Worm (Caenorhabditis elegans): ENCODE results near the gene snt-7.

snt-7 gene

DNA sequence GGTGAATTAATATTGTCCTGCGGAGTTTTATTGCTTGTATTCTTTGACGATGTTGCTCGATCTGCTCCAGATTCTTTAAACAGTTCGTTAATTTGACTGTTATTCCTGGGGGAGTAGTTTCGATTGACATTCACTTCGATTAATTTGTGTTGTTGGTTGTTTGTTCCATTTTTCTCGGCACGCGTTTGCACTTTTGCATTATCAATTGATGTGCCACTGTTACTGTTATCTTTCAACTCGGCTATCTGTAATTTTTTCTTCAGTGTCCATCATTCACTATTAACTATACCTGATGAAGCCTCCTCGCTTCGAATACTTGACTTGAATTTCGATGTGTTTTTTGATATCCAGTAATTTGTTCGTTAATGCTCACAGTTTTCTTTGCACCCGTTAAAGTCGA lies 30.2 kb upstream of the snt-7 start:
- TF ChIP-seq tbx-37 (GFP tag; conservative IDR thresholded peaks at IDR 0.05), result no peak
- no peak for TF ChIP-seq flt-1 (GFP tag; IDR thresholded peaks at IDR 0.05)
- no peak for TF ChIP-seq sea-1 (GFP tag; conservative IDR thresholded peaks at IDR 0.05)
- no peak for TF ChIP-seq ceh-36 (tag; optimal IDR thresholded peaks at IDR 0.05)
- TF ChIP-seq ceh-13 (GFP tag; optimal IDR thresholded peaks at IDR 0.05), result no peak
- TF ChIP-seq B0310.2 (tag; optimal IDR thresholded peaks at IDR 0.05), result no peak
- TF ChIP-seq hmbx-1 (tag; optimal IDR thresholded peaks at IDR 0.05), result no peak
- TF ChIP-seq ets-7 (tag; optimal IDR thresholded peaks at IDR 0.05), result no peak
- TF ChIP-seq tra-4 (tag; optimal IDR thresholded peaks at IDR 0.05), result no peak
- no peak for TF ChIP-seq hnd-1 (tag; optimal IDR thresholded peaks at IDR 0.05)
- no peak for TF ChIP-seq scrt-1 (GFP tag; IDR thresholded peaks at IDR 0.05)
- no peak for TF ChIP-seq tbx-11 (GFP tag; IDR thresholded peaks at IDR 0.05)
- TF ChIP-seq pes-1 (GFP tag; IDR thresholded peaks at IDR 0.05), result no peak
- no peak for TF ChIP-seq ama-1 (optimal IDR thresholded peaks at IDR 0.05)
- no peak for TF ChIP-seq hmg-4 (GFP tag; optimal IDR thresholded peaks at IDR 0.05)
- no peak for TF ChIP-seq aly-1 (tag; optimal IDR thresholded peaks at IDR 0.05)
- no peak for TF ChIP-seq F13C5.2 (tag; optimal IDR thresholded peaks at IDR 0.05)

DNA sequence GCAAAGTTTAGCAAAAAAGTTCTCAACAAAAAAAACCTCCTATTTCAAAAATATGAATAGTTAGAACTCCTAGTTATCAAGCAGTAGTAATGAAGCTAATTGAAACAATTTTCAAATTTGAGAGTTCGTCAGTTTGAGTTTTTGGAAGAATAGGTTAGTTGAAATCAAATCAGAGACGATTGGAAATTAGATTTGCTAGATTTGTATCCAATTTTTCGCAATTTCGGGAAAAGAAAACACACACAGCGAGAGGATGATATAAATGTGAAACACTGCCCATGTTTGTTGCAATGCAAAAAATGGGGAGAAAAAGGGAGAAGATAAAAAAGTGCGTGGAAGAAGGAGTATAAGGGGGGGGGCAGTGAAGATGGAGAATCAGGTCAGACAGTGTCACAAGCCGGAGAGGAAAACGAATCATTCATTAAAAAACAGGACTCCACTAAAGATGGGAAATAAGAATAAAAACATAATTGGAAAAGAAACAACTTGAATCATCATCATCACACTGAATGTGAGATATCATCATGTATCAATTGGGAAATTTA lies 26.3 kb upstream of the snt-7 start:
- TF ChIP-seq tbx-11 (GFP tag; IDR thresholded peaks at IDR 0.05), result no peak
- TF ChIP-seq tbx-37 (GFP tag; conservative IDR thresholded peaks at IDR 0.05), result no peak
- TF ChIP-seq scrt-1 (GFP tag; IDR thresholded peaks at IDR 0.05), result no peak
- TF ChIP-seq B0310.2 (tag; optimal IDR thresholded peaks at IDR 0.05), result no peak
- no peak for TF ChIP-seq tra-4 (tag; optimal IDR thresholded peaks at IDR 0.05)
- no peak for TF ChIP-seq ceh-36 (tag; optimal IDR thresholded peaks at IDR 0.05)
- TF ChIP-seq flt-1 (GFP tag; IDR thresholded peaks at IDR 0.05), result no peak
- TF ChIP-seq ets-7 (tag; optimal IDR thresholded peaks at IDR 0.05), result no peak
- TF ChIP-seq pes-1 (GFP tag; IDR thresholded peaks at IDR 0.05), result no peak
- no peak for TF ChIP-seq hmbx-1 (tag; optimal IDR thresholded peaks at IDR 0.05)
- TF ChIP-seq F13C5.2 (tag; optimal IDR thresholded peaks at IDR 0.05), result no peak
- no peak for TF ChIP-seq hnd-1 (tag; optimal IDR thresholded peaks at IDR 0.05)
- no peak for TF ChIP-seq ama-1 (optimal IDR thresholded peaks at IDR 0.05)
- TF ChIP-seq hmg-4 (GFP tag; optimal IDR thresholded peaks at IDR 0.05), result no peak

- no peak for TF ChIP-seq scrt-1 (GFP tag; IDR thresholded peaks at IDR 0.05)
- no peak for TF ChIP-seq hmg-4 (GFP tag; optimal IDR thresholded peaks at IDR 0.05)
- no peak for TF ChIP-seq tbx-37 (GFP tag; conservative IDR thresholded peaks at IDR 0.05)
- TF ChIP-seq hnd-1 (tag; optimal IDR thresholded peaks at IDR 0.05), result no peak
- no peak for TF ChIP-seq tra-4 (tag; optimal IDR thresholded peaks at IDR 0.05)
- no peak for TF ChIP-seq hmbx-1 (tag; optimal IDR thresholded peaks at IDR 0.05)
- no peak for TF ChIP-seq ama-1 (optimal IDR thresholded peaks at IDR 0.05)
- TF ChIP-seq B0310.2 (tag; optimal IDR thresholded peaks at IDR 0.05), result no peak
- TF ChIP-seq flt-1 (GFP tag; IDR thresholded peaks at IDR 0.05), result no peak
- TF ChIP-seq tbx-11 (GFP tag; IDR thresholded peaks at IDR 0.05), result no peak
- TF ChIP-seq ceh-13 (GFP tag; optimal IDR thresholded peaks at IDR 0.05), result no peak
- TF ChIP-seq ets-7 (tag; optimal IDR thresholded peaks at IDR 0.05), result no peak
- TF ChIP-seq sea-1 (GFP tag; conservative IDR thresholded peaks at IDR 0.05), result no peak
- no peak for TF ChIP-seq aly-1 (tag; optimal IDR thresholded peaks at IDR 0.05)
- TF ChIP-seq ceh-36 (tag; optimal IDR thresholded peaks at IDR 0.05), result no peak
- TF ChIP-seq F13C5.2 (tag; optimal IDR thresholded peaks at IDR 0.05), result no peak
Measured at ce11 chrX:15224128-15224527, 25.2 kb upstream of the snt-7 start.

- TF ChIP-seq ets-7 (tag; optimal IDR thresholded peaks at IDR 0.05), result no peak
- no peak for TF ChIP-seq hnd-1 (tag; optimal IDR thresholded peaks at IDR 0.05)
- no peak for TF ChIP-seq hmbx-1 (tag; optimal IDR thresholded peaks at IDR 0.05)
- no peak for TF ChIP-seq pes-1 (GFP tag; IDR thresholded peaks at IDR 0.05)
- TF ChIP-seq B0310.2 (tag; optimal IDR thresholded peaks at IDR 0.05), result no peak
- TF ChIP-seq scrt-1 (GFP tag; IDR thresholded peaks at IDR 0.05), result no peak
- TF ChIP-seq aly-1 (tag; optimal IDR thresholded peaks at IDR 0.05), result no peak
- TF ChIP-seq sea-1 (GFP tag; conservative IDR thresholded peaks at IDR 0.05), result no peak
- TF ChIP-seq tra-4 (tag; optimal IDR thresholded peaks at IDR 0.05), result no peak
- TF ChIP-seq ama-1 (optimal IDR thresholded peaks at IDR 0.05), result no peak
- no peak for TF ChIP-seq hmg-4 (GFP tag; optimal IDR thresholded peaks at IDR 0.05)
- TF ChIP-seq flt-1 (GFP tag; IDR thresholded peaks at IDR 0.05), result no peak
- TF ChIP-seq ceh-36 (tag; optimal IDR thresholded peaks at IDR 0.05), result no peak
- TF ChIP-seq ceh-13 (GFP tag; optimal IDR thresholded peaks at IDR 0.05), result no peak
- no peak for TF ChIP-seq tbx-37 (GFP tag; conservative IDR thresholded peaks at IDR 0.05)
- TF ChIP-seq tbx-11 (GFP tag; IDR thresholded peaks at IDR 0.05), result no peak
- no peak for TF ChIP-seq F13C5.2 (tag; optimal IDR thresholded peaks at IDR 0.05)
Measured at ce11 chrX:15222789-15223188, 23.8 kb upstream of the snt-7 start.

DNA sequence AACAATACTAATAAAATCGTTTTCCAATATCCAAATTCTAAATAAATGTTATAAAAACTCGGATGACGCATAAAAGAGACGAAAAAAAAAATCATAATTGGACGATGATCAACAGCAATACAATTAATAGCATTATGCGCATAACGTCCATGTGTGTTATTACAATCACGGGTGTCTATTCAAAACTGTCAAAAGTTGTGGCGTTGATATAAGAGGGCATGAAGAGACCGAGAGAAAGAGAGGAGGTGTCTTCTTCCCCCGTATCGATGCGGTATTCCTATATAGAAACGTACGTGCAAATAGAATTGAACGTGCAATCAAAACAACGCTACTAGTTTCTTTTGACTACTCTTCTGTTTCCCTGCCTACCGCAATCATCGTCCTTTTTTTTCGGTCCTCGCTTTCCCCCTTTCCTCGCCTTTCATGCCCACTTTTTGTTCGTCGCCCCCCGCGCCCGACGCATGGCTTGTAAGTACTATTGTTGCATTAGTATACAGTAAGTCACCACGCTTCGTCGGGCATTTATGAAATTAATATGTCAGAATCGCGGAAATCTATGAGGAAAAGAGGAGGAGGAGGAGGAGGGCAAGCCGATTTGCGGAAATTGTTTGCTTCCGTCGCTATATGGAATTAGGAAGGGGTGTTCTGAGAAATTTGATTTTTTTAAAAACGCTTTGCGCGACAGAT lies 23.1 kb upstream of the snt-7 start:
- TF ChIP-seq sea-1 (GFP tag; conservative IDR thresholded peaks at IDR 0.05) (no peak), aly-1 (tag; optimal IDR thresholded peaks at IDR 0.05) (no peak), F13C5.2 (tag; optimal IDR thresholded peaks at IDR 0.05) (no peak), tbx-37 (GFP tag; conservative IDR thresholded peaks at IDR 0.05) (no peak), hnd-1 (tag; optimal IDR thresholded peaks at IDR 0.05) (no peak)

ce11 chrX:15221107-15221506 lies 22.2 kb upstream of the snt-7 start:
- no peak for TF ChIP-seq tra-4 (tag; optimal IDR thresholded peaks at IDR 0.05)
- TF ChIP-seq pes-1 (GFP tag; IDR thresholded peaks at IDR 0.05), result 0 out of 2 replicates have a peak, but pooled peaks have one; percentile 32

DNA sequence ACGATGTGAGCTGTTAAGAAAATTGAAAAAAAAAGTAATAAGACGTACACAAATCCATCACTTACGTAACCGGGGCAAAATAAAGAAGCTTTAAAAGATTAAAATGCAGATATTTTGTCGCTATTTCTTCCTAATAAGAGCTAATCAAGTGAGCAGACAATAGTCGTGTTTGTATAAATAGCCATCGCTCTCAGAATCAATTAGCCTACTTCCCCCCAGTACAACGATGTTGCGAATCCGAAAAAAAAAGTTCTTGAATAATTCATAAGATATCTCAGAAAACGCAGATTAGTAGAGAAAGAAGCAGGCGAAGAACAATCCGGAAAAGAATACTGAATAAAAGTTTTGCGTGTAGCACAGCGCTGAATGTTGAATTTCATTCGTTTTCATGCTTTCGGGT lies 16.3 kb upstream of the snt-7 start:
- TF ChIP-seq ets-7 (tag; optimal IDR thresholded peaks at IDR 0.05) (no peak), tbx-11 (GFP tag; IDR thresholded peaks at IDR 0.05) (no peak), sea-1 (GFP tag; conservative IDR thresholded peaks at IDR 0.05) (no peak), tra-4 (tag; optimal IDR thresholded peaks at IDR 0.05) (no peak), B0310.2 (tag; optimal IDR thresholded peaks at IDR 0.05) (no peak), ceh-13 (GFP tag; optimal IDR thresholded peaks at IDR 0.05) (no peak), ama-1 (optimal IDR thresholded peaks at IDR 0.05) (no peak), aly-1 (tag; optimal IDR thresholded peaks at IDR 0.05) (no peak), F13C5.2 (tag; optimal IDR thresholded peaks at IDR 0.05) (no peak), flt-1 (GFP tag; IDR thresholded peaks at IDR 0.05) (no peak), hmbx-1 (tag; optimal IDR thresholded peaks at IDR 0.05) (no peak), hnd-1 (tag; optimal IDR thresholded peaks at IDR 0.05) (no peak), pes-1 (GFP tag; IDR thresholded peaks at IDR 0.05) (no peak), hmg-4 (GFP tag; optimal IDR thresholded peaks at IDR 0.05) (no peak), ceh-36 (tag; optimal IDR thresholded peaks at IDR 0.05) (no peak), scrt-1 (GFP tag; IDR thresholded peaks at IDR 0.05) (no peak)

Data from whole organism, early embryonic.